Fruit fly (Drosophila melanogaster) S2 (cell line): Measurements from ENCODE around the gene mor.

Experiments used
- CG8478 ChIP-seq: fragments of >200 bp; optimal IDR thresholded peaks from 2 replicates; lab custom pipeline; 2018
- CTCF ChIP-seq, 2 experiments: fragments of >200 bp; optimal IDR thresholded peaks; 2 replicates each; lab custom pipeline; 2018

DNA sequence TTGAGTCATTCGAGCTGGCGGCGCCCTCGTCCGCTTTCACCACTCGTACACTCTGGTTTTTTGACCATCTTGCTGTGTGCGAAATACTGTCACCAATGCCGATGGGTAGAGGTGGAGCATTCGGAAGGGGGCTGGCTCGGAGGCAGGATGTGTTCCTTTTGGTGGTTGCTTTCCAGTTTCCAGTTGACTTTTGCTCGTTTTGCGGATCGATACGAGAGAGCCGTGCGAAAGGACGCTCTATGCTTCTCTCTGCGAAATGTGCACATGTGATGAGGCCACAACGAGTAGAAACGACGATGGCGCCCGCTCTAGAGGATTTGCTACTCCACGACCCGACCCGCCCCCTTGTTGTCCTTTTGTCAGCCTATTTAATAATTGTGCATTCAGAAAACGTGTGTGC, 35.0 kb downstream of the mor start:
- TF ChIP-seq CG8478 (lab: Kevin White, UChicago) (no peak), CTCF (optimal IDR thresholded peaks at IDR 0.05; lab: Kevin White, UChicago) (no peak)
